Fruit fly (Drosophila melanogaster): ENCODE measurements around the gene CCAP-R.

Gene CCAP-R

dm6 chr3R:25969780-25970179 lies 13.7 kb upstream of the CCAP-R start, which contains the start of gene fid:
Gene fid (plus strand): TSS chr3R:25970080.
- TF ChIP-seq pad (GFP tag; optimal IDR thresholded peaks at IDR 0.05) (no peak), kay (GFP tag; ENCODE audit: borderline replicate concordance) (no peak), Mnt (GFP tag; optimal IDR thresholded peaks at IDR 0.05) (no peak), CG33017 (tag; optimal IDR thresholded peaks at IDR 0.05) (no peak), CG7101 (tag; optimal IDR thresholded peaks at IDR 0.05) (no peak), toe (GFP tag; optimal IDR thresholded peaks at IDR 0.05) (no peak), tj (GFP tag; optimal IDR thresholded peaks at IDR 0.05) (no peak), bab1 (GFP tag; optimal IDR thresholded peaks at IDR 0.05) (no peak), Crg-1 (GFP tag; optimal IDR thresholded peaks at IDR 0.05) (no peak), cnc (optimal IDR thresholded peaks at IDR 0.05) (no peak), CG14711 (tag; optimal IDR thresholded peaks at IDR 0.05) (no peak), Hr96 (GFP tag; optimal IDR thresholded peaks at IDR 0.05) (no peak), cic (GFP tag; optimal IDR thresholded peaks at IDR 0.05) (no peak), CG12768 (GFP tag; optimal IDR thresholded peaks at IDR 0.05) (no peak), CG11617 (GFP tag; optimal IDR thresholded peaks at IDR 0.05) (no peak), ovo (GFP tag; optimal IDR thresholded peaks at IDR 0.05) (no peak), CG7045 (GFP tag; optimal IDR thresholded peaks at IDR 0.05) (no peak), CG1620 (GFP tag; optimal IDR thresholded peaks at IDR 0.05) (no peak), CG5204 (GFP tag; optimal IDR thresholded peaks at IDR 0.05) (no peak)

DNA sequence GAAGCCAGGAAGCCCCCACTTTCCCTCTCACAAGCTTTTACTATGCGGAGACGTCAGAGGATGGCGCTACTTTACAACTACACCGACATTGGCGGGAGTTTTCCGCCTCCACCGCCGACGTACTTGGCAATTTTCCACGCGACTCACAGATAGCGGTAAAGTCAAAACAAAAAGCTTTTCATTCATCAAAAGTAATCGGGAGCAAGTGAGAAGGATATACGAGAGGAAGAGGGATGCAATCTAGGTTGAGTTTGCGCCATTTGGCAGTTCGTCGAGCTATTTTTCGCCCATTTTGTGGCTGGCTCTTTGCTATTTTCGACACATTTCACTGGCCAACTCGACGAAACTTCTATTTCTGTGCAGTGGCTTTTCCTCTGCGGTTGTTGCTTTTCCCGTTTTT lies 12.8 kb upstream of the CCAP-R start:
- peak; percentile 34 for TF ChIP-seq cic (GFP tag; optimal IDR thresholded peaks at IDR 0.05)
- TF ChIP-seq kay (GFP tag; ENCODE audit: borderline replicate concordance) = no peak
- no peak for TF ChIP-seq cnc (optimal IDR thresholded peaks at IDR 0.05)

- TF ChIP-seq CG7101 (tag; optimal IDR thresholded peaks at IDR 0.05) = no peak
- no peak for TF ChIP-seq tj (GFP tag; optimal IDR thresholded peaks at IDR 0.05)
- no peak for TF ChIP-seq CG14711 (tag; optimal IDR thresholded peaks at IDR 0.05)
- no peak for TF ChIP-seq bab1 (GFP tag; optimal IDR thresholded peaks at IDR 0.05)
- no peak for TF ChIP-seq cnc (optimal IDR thresholded peaks at IDR 0.05)
- no peak for TF ChIP-seq kay (GFP tag; ENCODE audit: borderline replicate concordance)
- no peak for TF ChIP-seq CG11617 (GFP tag; optimal IDR thresholded peaks at IDR 0.05)
- no peak for TF ChIP-seq CG12768 (GFP tag; optimal IDR thresholded peaks at IDR 0.05)
- no peak for TF ChIP-seq CG7045 (GFP tag; optimal IDR thresholded peaks at IDR 0.05)
- no peak for TF ChIP-seq CG33017 (tag; optimal IDR thresholded peaks at IDR 0.05)
- TF ChIP-seq CG1620 (GFP tag; optimal IDR thresholded peaks at IDR 0.05) = no peak
- TF ChIP-seq toe (GFP tag; optimal IDR thresholded peaks at IDR 0.05) = no peak
- TF ChIP-seq Clk (GFP tag; optimal IDR thresholded peaks at IDR 0.05) = no peak
- no peak for TF ChIP-seq Mnt (GFP tag; optimal IDR thresholded peaks at IDR 0.05)
- no peak for TF ChIP-seq Crg-1 (GFP tag; optimal IDR thresholded peaks at IDR 0.05)
- no peak for TF ChIP-seq Hr96 (GFP tag; optimal IDR thresholded peaks at IDR 0.05)
- no peak for TF ChIP-seq ovo (GFP tag; optimal IDR thresholded peaks at IDR 0.05)
These were observed 12.4 kb upstream of the CCAP-R start for dm6 chr3R:25968486-25968885.

- no peak for TF ChIP-seq kay (GFP tag; ENCODE audit: borderline replicate concordance)
- no peak for TF ChIP-seq CG7045 (GFP tag; optimal IDR thresholded peaks at IDR 0.05)
- TF ChIP-seq Clk (GFP tag; optimal IDR thresholded peaks at IDR 0.05) = no peak
These were observed 10.9 kb upstream of the CCAP-R start for dm6 chr3R:25966944-25967343.

dm6 chr3R:25961694-25962093 lies 5.6 kb upstream of the CCAP-R start, which contains the start of gene boss:
Gene boss (plus strand): TSS chr3R:25961994.
- TF ChIP-seq CG33017 (tag; optimal IDR thresholded peaks at IDR 0.05) (no peak), kay (GFP tag; ENCODE audit: borderline replicate concordance) (no peak)

- TF ChIP-seq kay (GFP tag; ENCODE audit: borderline replicate concordance) = peak; percentile 20
- TF ChIP-seq tj (GFP tag; optimal IDR thresholded peaks at IDR 0.05) = no peak
These were observed 2.9 kb upstream of the CCAP-R start, which contains the start of gene CG14540 for dm6 chr3R:25958979-25959378. Gene CG14540 (plus strand): TSS chr3R:25959279.

DNA sequence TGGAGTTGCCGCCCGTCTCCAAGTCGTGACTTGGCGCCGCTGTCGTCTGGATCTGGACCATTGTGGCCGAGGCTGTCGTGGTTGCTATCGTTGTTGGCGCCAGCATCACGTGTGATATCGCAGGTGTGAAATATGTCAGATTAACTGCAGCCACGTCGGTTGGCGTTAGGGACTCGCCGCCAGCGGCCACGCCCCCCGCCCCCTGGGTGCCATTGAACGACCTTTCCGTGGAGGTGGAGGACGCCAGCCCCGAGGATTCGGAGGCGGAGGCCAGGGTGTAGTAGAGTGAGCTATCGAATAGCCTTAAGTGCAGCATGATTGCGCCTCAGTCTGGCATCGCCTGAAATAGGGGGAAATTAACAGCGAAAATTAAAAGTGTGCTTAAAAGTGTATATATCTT lies 14.8 kb downstream of the CCAP-R start:
- TF ChIP-seq CG5204 (GFP tag; optimal IDR thresholded peaks at IDR 0.05) (no peak), ovo (GFP tag; optimal IDR thresholded peaks at IDR 0.05) (no peak), cnc (optimal IDR thresholded peaks at IDR 0.05) (no peak), tj (GFP tag; optimal IDR thresholded peaks at IDR 0.05) (no peak), CG7045 (GFP tag; optimal IDR thresholded peaks at IDR 0.05) (no peak), kay (GFP tag; ENCODE audit: borderline replicate concordance) (no peak), CG14711 (tag; optimal IDR thresholded peaks at IDR 0.05) (no peak), CG11617 (GFP tag; optimal IDR thresholded peaks at IDR 0.05) (no peak), CG12768 (GFP tag; optimal IDR thresholded peaks at IDR 0.05) (no peak), Crg-1 (GFP tag; optimal IDR thresholded peaks at IDR 0.05) (no peak), CG1620 (GFP tag; optimal IDR thresholded peaks at IDR 0.05) (no peak), toe (GFP tag; optimal IDR thresholded peaks at IDR 0.05) (no peak), Hr96 (GFP tag; optimal IDR thresholded peaks at IDR 0.05) (no peak), Mnt (GFP tag; optimal IDR thresholded peaks at IDR 0.05) (no peak), pad (GFP tag; optimal IDR thresholded peaks at IDR 0.05) (no peak), cic (GFP tag; optimal IDR thresholded peaks at IDR 0.05) (no peak), CG7101 (tag; optimal IDR thresholded peaks at IDR 0.05) (no peak)

dm6 chr3R:25922534-25922933 lies 33.5 kb downstream of the CCAP-R start, which contains the start of gene CG14546:
Gene CG14546 (minus strand): TSS chr3R:25922634.
- TF ChIP-seq Crg-1 (GFP tag; optimal IDR thresholded peaks at IDR 0.05) = no peak
- no peak for TF ChIP-seq CG7045 (GFP tag; optimal IDR thresholded peaks at IDR 0.05)
- no peak for TF ChIP-seq cnc (optimal IDR thresholded peaks at IDR 0.05)
- TF ChIP-seq cic (GFP tag; optimal IDR thresholded peaks at IDR 0.05) = no peak
- no peak for TF ChIP-seq Clk (GFP tag; optimal IDR thresholded peaks at IDR 0.05)
- TF ChIP-seq Mnt (GFP tag; optimal IDR thresholded peaks at IDR 0.05) = no peak
- no peak for TF ChIP-seq CG33017 (tag; optimal IDR thresholded peaks at IDR 0.05)
- TF ChIP-seq pad (GFP tag; optimal IDR thresholded peaks at IDR 0.05) = no peak
- TF ChIP-seq Hr96 (GFP tag; optimal IDR thresholded peaks at IDR 0.05) = no peak
- no peak for TF ChIP-seq tj (GFP tag; optimal IDR thresholded peaks at IDR 0.05)
- TF ChIP-seq bab1 (GFP tag; optimal IDR thresholded peaks at IDR 0.05) = no peak
- no peak for TF ChIP-seq CG1620 (GFP tag; optimal IDR thresholded peaks at IDR 0.05)
- no peak for TF ChIP-seq CG12768 (GFP tag; optimal IDR thresholded peaks at IDR 0.05)
- TF ChIP-seq CG5204 (GFP tag; optimal IDR thresholded peaks at IDR 0.05) = no peak
- TF ChIP-seq toe (GFP tag; optimal IDR thresholded peaks at IDR 0.05) = no peak
- no peak for TF ChIP-seq CG11617 (GFP tag; optimal IDR thresholded peaks at IDR 0.05)
